Worm (Caenorhabditis elegans) whole organism, young adult: Measurements from ENCODE around the gene C55C3.4.
A peak's percentile ranks its signal among the peaks of the same experiment; 100 is the strongest.

Source experiments
- B0336.3 ChIP-seq: fragments of 200-800 bp; sonication (Bioruptor generic); IDR thresholded peaks from 2 replicates; pipeline ENCODE4 v1.3.6; 2022; ENCODE audit warnings: missing genetic modification characterization, missing compliant biosample characterization
- F39B2.1 ChIP-seq: fragments of 200-800 bp; sonication (Bioruptor generic); IDR thresholded peaks from 2 replicates; pipeline ENCODE4 v1.3.6; 2022; ENCODE audit warnings: missing genetic modification reagents, missing genetic modification characterization, missing compliant biosample characterization
- F49E8.2 ChIP-seq: sonication (generic microtip); optimal IDR thresholded peaks from 3 replicates; lab custom pipeline; 2017; ENCODE audit warnings: missing genetic modification characterization, mild to moderate bottlenecking, missing compliant biosample characterization, antibody characterized with exemption, moderate library complexity; ENCODE audit not compliant: insufficient read depth
- F57C9.4 ChIP-seq: sonication (generic microtip); optimal IDR thresholded peaks from 2 replicates; lab custom pipeline; 2017; ENCODE audit warnings: mild to moderate bottlenecking, missing genetic modification characterization, missing compliant biosample characterization
- T26A5.8 ChIP-seq: sonication (generic microtip); optimal IDR thresholded peaks from 2 replicates; lab custom pipeline; 2016; ENCODE audit warnings: missing genetic modification characterization, missing compliant biosample characterization
- Y79H2A.3 ChIP-seq: fragments of 200-800 bp; sonication (Bioruptor generic); conservative IDR thresholded peaks from 2 replicates; pipeline ENCODE4 v1.3.6; 2022; ENCODE audit warnings: missing genetic modification reagents, missing genetic modification characterization, missing compliant biosample characterization
- Y95B8A.8 ChIP-seq: fragments of 200-800 bp; sonication (Bioruptor generic); IDR thresholded peaks from 2 replicates; pipeline ENCODE4 v1.3.6; 2022; ENCODE audit warnings: missing genetic modification reagents, missing genetic modification characterization, missing compliant biosample characterization
- ZK185.1 ChIP-seq: sonication (generic microtip); optimal IDR thresholded peaks from 2 replicates; lab custom pipeline; 2016; ENCODE audit warnings: mild to moderate bottlenecking, missing genetic modification characterization, missing compliant biosample characterization; ENCODE audit not compliant: poor library complexity, severe bottlenecking
- akir-1 ChIP-seq: fragments of 200-800 bp; sonication (Bioruptor generic); optimal IDR thresholded peaks from 2 replicates; lab custom pipeline; 2018; ENCODE audit warnings: mild to moderate bottlenecking, missing genetic modification characterization, moderate library complexity, missing compliant biosample characterization
- aptf-2 ChIP-seq: fragments of 200-800 bp; sonication (Bioruptor generic); conservative IDR thresholded peaks from 2 replicates; pipeline ENCODE4 v1.3.6; 2022; ENCODE audit warnings: missing genetic modification reagents, missing genetic modification characterization, missing compliant biosample characterization
- ccch-3 ChIP-seq: fragments of 200-800 bp; sonication (Bioruptor generic); optimal IDR thresholded peaks from 2 replicates; lab custom pipeline; 2018; ENCODE audit warnings: mild to moderate bottlenecking, missing genetic modification characterization, missing compliant biosample characterization
- cebp-1 ChIP-seq, 2 experiments: fragments of 200-800 bp in 1 of 2; sonication (Bioruptor generic) in 1 of 2; sonication (generic microtip) in 1 of 2; IDR thresholded peaks in 1 of 2; optimal IDR thresholded peaks in 1 of 2; 2 replicates each; pipeline versions ENCODE4 v1.3.6 to Lab custom; 2017 to 2022; ENCODE audit warnings: missing compliant biosample characterization in 2 of 2, missing genetic modification characterization in 2 of 2, mild to moderate bottlenecking in 1 of 2, missing genetic modification reagents in 1 of 2, moderate library complexity in 1 of 2
- ceh-40 ChIP-seq: fragments of 200-800 bp; sonication (Bioruptor generic); IDR thresholded peaks from 2 replicates; pipeline ENCODE4 v1.3.6; 2022; ENCODE audit warnings: missing genetic modification characterization, missing compliant biosample characterization
- chd-7 ChIP-seq: sonication (generic microtip); optimal IDR thresholded peaks from 2 replicates; lab custom pipeline; 2016; ENCODE audit warnings: mild to moderate bottlenecking, missing genetic modification characterization, moderate library complexity, missing compliant biosample characterization
- dox-1 ChIP-seq: fragments of 200-800 bp; sonication (Bioruptor generic); IDR thresholded peaks from 2 replicates; pipeline ENCODE4 v1.3.6; 2022; ENCODE audit warnings: missing genetic modification reagents, missing genetic modification characterization, missing compliant biosample characterization
- dpff-1 ChIP-seq: sonication (generic microtip); optimal IDR thresholded peaks from 2 replicates; lab custom pipeline; 2017; ENCODE audit warnings: mild to moderate bottlenecking, missing genetic modification characterization, missing compliant biosample characterization
- egl-18 ChIP-seq: fragments of 200-800 bp; sonication (Bioruptor generic); IDR thresholded peaks from 2 replicates; pipeline ENCODE4 v1.3.6; 2022; ENCODE audit warnings: missing genetic modification reagents, missing genetic modification characterization, missing compliant biosample characterization
- egrh-3 ChIP-seq: fragments of 200-800 bp; sonication (Bioruptor generic); IDR thresholded peaks from 2 replicates; pipeline ENCODE4 v1.3.6; 2022; ENCODE audit warnings: missing genetic modification reagents, missing genetic modification characterization, missing compliant biosample characterization
- ekl-4 ChIP-seq: fragments of 200-800 bp; sonication (Bioruptor generic); IDR thresholded peaks from 2 replicates; pipeline ENCODE4 v1.3.6; 2022; ENCODE audit warnings: missing genetic modification reagents, missing genetic modification characterization, missing compliant biosample characterization
- gei-17 ChIP-seq: fragments of 200-800 bp; sonication (Bioruptor generic); optimal IDR thresholded peaks from 2 replicates; lab custom pipeline; 2018; ENCODE audit warnings: mild to moderate bottlenecking, missing genetic modification characterization, missing compliant biosample characterization
- hlh-12 ChIP-seq: sonication (generic microtip); optimal IDR thresholded peaks from 2 replicates; lab custom pipeline; 2016; ENCODE audit warnings: missing genetic modification characterization, missing compliant biosample characterization
- lag-1 ChIP-seq: fragments of 200-800 bp; sonication (Bioruptor generic); IDR thresholded peaks from 2 replicates; pipeline ENCODE4 v1.3.6; 2022; ENCODE audit warnings: missing genetic modification reagents, missing genetic modification characterization, missing compliant biosample characterization
- let-526 ChIP-seq: fragments of 200-800 bp; sonication (Bioruptor generic); IDR thresholded peaks from 2 replicates; pipeline ENCODE4 v1.3.6; 2022; ENCODE audit warnings: missing genetic modification reagents, missing genetic modification characterization, missing compliant biosample characterization
- let-607 ChIP-seq, 2 experiments: fragments of 200-800 bp in 1 of 2; sonication (Bioruptor generic) in 1 of 2; sonication (generic microtip) in 1 of 2; optimal IDR thresholded peaks; 2 replicates each; lab custom pipeline; 2016 to 2018; ENCODE audit warnings: mild to moderate bottlenecking in 2 of 2, missing compliant biosample characterization in 2 of 2, missing genetic modification characterization in 2 of 2, moderate library complexity in 2 of 2, missing genotype in 1 of 2
- lin-54 ChIP-seq: fragments of 200-800 bp; sonication (Bioruptor generic); optimal IDR thresholded peaks from 2 replicates; lab custom pipeline; 2018; ENCODE audit warnings: mild to moderate bottlenecking, missing genetic modification characterization, missing compliant biosample characterization
- lir-1 ChIP-seq: fragments of 200-800 bp; sonication (Bioruptor generic); conservative IDR thresholded peaks from 2 replicates; pipeline ENCODE4 v1.3.6; 2022; ENCODE audit warnings: missing genetic modification reagents, missing genetic modification characterization, missing compliant biosample characterization
- madf-10 ChIP-seq: sonication (generic microtip); optimal IDR thresholded peaks from 2 replicates; lab custom pipeline; 2016; ENCODE audit warnings: mild to moderate bottlenecking, missing genetic modification characterization, missing compliant biosample characterization
- madf-3 ChIP-seq: fragments of 200-800 bp; sonication (Bioruptor generic); IDR thresholded peaks from 2 replicates; pipeline ENCODE4 v1.3.6; 2022; ENCODE audit warnings: missing genetic modification reagents, missing genetic modification characterization, missing compliant biosample characterization
- mxl-1 ChIP-seq: sonication (generic microtip); optimal IDR thresholded peaks from 2 replicates; lab custom pipeline; 2016; ENCODE audit warnings: missing genetic modification characterization, missing compliant biosample characterization
- nfya-1 ChIP-seq: sonication (generic microtip); optimal IDR thresholded peaks from 2 replicates; lab custom pipeline; 2017; ENCODE audit warnings: antibody characterized with exemption, missing compliant biosample characterization, missing genetic modification characterization, borderline replicate concordance; ENCODE audit not compliant: insufficient read depth
- nfyb-1 ChIP-seq: fragments of 200-800 bp; sonication (Bioruptor generic); IDR thresholded peaks from 2 replicates; pipeline ENCODE4 v1.3.6; 2022; ENCODE audit warnings: missing genetic modification reagents, missing genetic modification characterization, missing compliant biosample characterization
- nhr-27 ChIP-seq: fragments of 200-800 bp; sonication (Bioruptor generic); optimal IDR thresholded peaks from 2 replicates; lab custom pipeline; 2018; ENCODE audit warnings: mild to moderate bottlenecking, missing genetic modification characterization, moderate library complexity, missing compliant biosample characterization
- nhr-80 ChIP-seq: sonication (generic microtip); optimal IDR thresholded peaks from 2 replicates; lab custom pipeline; 2016; ENCODE audit warnings: missing genetic modification characterization, missing compliant biosample characterization
- pbrm-1 ChIP-seq: fragments of 200-800 bp; sonication (Bioruptor generic); IDR thresholded peaks from 2 replicates; pipeline ENCODE4 v1.3.6; 2022; ENCODE audit warnings: missing genetic modification reagents, missing genetic modification characterization, missing compliant biosample characterization
- pha-4 ChIP-seq: fragments of 150-350 bp; sonication (generic microtip); optimal IDR thresholded peaks from 2 replicates; lab custom pipeline; 2014; ENCODE audit warnings: missing biosample characterization, missing genetic modification reagents, missing genetic modification characterization
- repo-1 ChIP-seq: sonication (generic microtip); optimal IDR thresholded peaks from 2 replicates; lab custom pipeline; 2017; ENCODE audit warnings: mild to moderate bottlenecking, missing genetic modification characterization, missing compliant biosample characterization
- rpc-1 ChIP-seq, 2 experiments: fragments of 150-350 bp in 1 of 2; sonication (generic microtip) in 1 of 2; optimal IDR thresholded peaks; 2 replicates each; lab custom pipeline; 2014 to 2018; ENCODE audit warnings: missing biosample characterization in 1 of 2, missing genetic modification characterization in 1 of 2, missing genetic modification reagents in 1 of 2, missing genotype in 1 of 2
- snpc-1.1 ChIP-seq: sonication (generic microtip); optimal IDR thresholded peaks from 2 replicates; lab custom pipeline; 2017; ENCODE audit warnings: missing genetic modification characterization, mild to moderate bottlenecking, missing compliant biosample characterization, antibody characterized with exemption, moderate library complexity, missing genotype, missing genetic modification reagents; ENCODE audit not compliant: insufficient read depth
- snpc-4 ChIP-seq, 5 experiments: fragments of 150-350 bp in 1 of 5; sonication (generic microtip) in 4 of 5; optimal IDR thresholded peaks; 2 replicates each; lab custom pipeline; 2014 to 2018; ENCODE audit warnings: missing genetic modification characterization in 5 of 5, missing biosample characterization in 3 of 5, antibody characterized with exemption in 2 of 5, mild to moderate bottlenecking in 2 of 5, missing compliant biosample characterization in 2 of 5, missing genotype in 2 of 5, moderate library complexity in 2 of 5, missing genetic modification reagents in 1 of 5
- sptf-2 ChIP-seq: fragments of 200-800 bp; sonication (Bioruptor generic); optimal IDR thresholded peaks from 2 replicates; lab custom pipeline; 2018; ENCODE audit warnings: mild to moderate bottlenecking, missing genetic modification characterization, missing compliant biosample characterization
- tbx-9 ChIP-seq: sonication (generic microtip); optimal IDR thresholded peaks from 2 replicates; lab custom pipeline; 2016; ENCODE audit warnings: borderline replicate concordance, missing genetic modification characterization, inconsistent platforms, missing compliant biosample characterization
- zfh-2 ChIP-seq: fragments of 200-800 bp; sonication (Bioruptor generic); conservative IDR thresholded peaks from 2 replicates; pipeline ENCODE4 v1.3.6; 2022; ENCODE audit warnings: missing genetic modification reagents, missing genetic modification characterization, missing compliant biosample characterization
- zim-3 ChIP-seq: sonication (generic microtip); optimal IDR thresholded peaks from 2 replicates; lab custom pipeline; 2017; ENCODE audit warnings: mild to moderate bottlenecking, missing genetic modification characterization, moderate library complexity, missing compliant biosample characterization
- ztf-18 ChIP-seq: sonication (generic microtip); optimal IDR thresholded peaks from 2 replicates; lab custom pipeline; 2016; ENCODE audit warnings: missing genotype, mild to moderate bottlenecking, missing genetic modification characterization, missing compliant biosample characterization
- ztf-25 ChIP-seq: fragments of 200-800 bp; sonication (Bioruptor generic); IDR thresholded peaks from 2 replicates; pipeline ENCODE4 v1.3.6; 2022; ENCODE audit warnings: missing genetic modification reagents, missing genetic modification characterization, missing compliant biosample characterization
- ztf-26 ChIP-seq: sonication (generic microtip); optimal IDR thresholded peaks from 2 replicates; lab custom pipeline; 2017; ENCODE audit warnings: missing genetic modification characterization, missing compliant biosample characterization
- ztf-28 ChIP-seq: fragments of 200-800 bp; sonication (Bioruptor generic); IDR thresholded peaks from 2 replicates; pipeline ENCODE4 v1.3.6; 2022; ENCODE audit warnings: missing genetic modification reagents, missing genetic modification characterization, missing compliant biosample characterization

Gene C55C3.4

DNA sequence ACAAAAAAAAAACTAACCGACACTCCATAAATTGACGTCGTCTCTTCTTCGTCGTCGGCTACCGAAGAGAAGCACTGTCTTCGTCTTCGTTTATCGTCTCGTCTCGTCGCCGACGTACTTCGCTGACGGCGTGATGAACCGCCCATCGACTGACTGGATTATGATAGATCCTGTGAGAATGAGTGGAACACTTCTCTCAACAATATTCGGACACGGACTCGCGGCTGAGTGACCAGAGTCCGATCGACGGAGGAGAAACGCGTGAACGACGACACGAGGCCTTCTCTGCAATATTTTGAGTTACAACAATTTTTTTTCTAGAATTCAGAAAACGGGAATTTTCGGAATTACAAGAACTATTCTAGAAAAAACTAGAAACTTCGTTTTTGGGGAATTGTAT, 17.7 kb downstream of the C55C3.4 start, which contains the start of gene skn-1:
TSS of gene skn-1 (minus strand) at position 146 of the 400 bp plus-strand sequence.
- 0 out of 2 replicates have a peak, but pooled peaks have one; percentile 20 for TF ChIP-seq cebp-1 (GFP tag; IDR thresholded peaks at IDR 0.05; lab: Robert Waterston, UW)
- peak; percentile 13 for TF ChIP-seq cebp-1 (tag; optimal IDR thresholded peaks at IDR 0.05; lab: Kevin White, UChicago)
- no peak for TF ChIP-seq ztf-18 (tag; lab: Kevin White, UChicago)
- TF ChIP-seq B0336.3 (GFP tag; lab: Robert Waterston, UW) = peak; percentile 26; the same call in 1 of the 2 replicates
- TF ChIP-seq nfya-1 = no peak
- TF ChIP-seq ztf-28 (GFP tag; lab: Robert Waterston, UW) = no peak
- no peak for TF ChIP-seq lir-1 (GFP tag; lab: Robert Waterston, UW)
- no peak for TF ChIP-seq madf-10 (tag; lab: Kevin White, UChicago)
- TF ChIP-seq dpff-1 (tag; lab: Kevin White, UChicago) = no peak
- no peak for TF ChIP-seq sptf-2 (GFP tag; lab: Kevin White, UChicago)
- TF ChIP-seq mxl-1 (tag; lab: Kevin White, UChicago) = no peak
- TF ChIP-seq gei-17 (GFP tag; lab: Kevin White, UChicago) = no peak
- no peak for TF ChIP-seq rpc-1 (optimal IDR thresholded peaks at IDR 0.05; lab: Kevin White, UChicago)
- no peak for TF ChIP-seq rpc-1 (tag; optimal IDR thresholded peaks at IDR 0.05; lab: Kevin White, UChicago)
- TF ChIP-seq F57C9.4 (tag; lab: Kevin White, UChicago) = no peak
- TF ChIP-seq aptf-2 (GFP tag; lab: Robert Waterston, UW) = no peak
- peak; percentile 76; the same call in 1 of the 2 replicates for TF ChIP-seq nfyb-1 (GFP tag; lab: Robert Waterston, UW)
- no peak for TF ChIP-seq tbx-9 (tag; lab: Kevin White, UChicago)
- no peak for TF ChIP-seq ZK185.1
- no peak for TF ChIP-seq hlh-12 (tag; lab: Kevin White, UChicago)
- no peak for TF ChIP-seq snpc-1.1 (tag; lab: Kevin White, UChicago)
- 0 out of 2 replicates have a peak, but pooled peaks have one; percentile 32 for TF ChIP-seq madf-3
- TF ChIP-seq Y95B8A.8 (GFP tag; lab: Robert Waterston, UW) = no peak
- TF ChIP-seq lin-54 = peak; percentile 13
- TF ChIP-seq zim-3 (tag; lab: Kevin White, UChicago) = no peak
- no peak for TF ChIP-seq Y79H2A.3 (GFP tag; lab: Robert Waterston, UW)
- no peak for TF ChIP-seq ccch-3
- no peak for TF ChIP-seq snpc-4 (GFP tag; optimal IDR thresholded peaks at IDR 0.05; lab: Kevin White, UChicago)
- no peak for TF ChIP-seq snpc-4 (tag; optimal IDR thresholded peaks at IDR 0.05; lab: Kevin White, UChicago)
- TF ChIP-seq chd-7 (tag; lab: Kevin White, UChicago) = no peak
- peak; percentile 52 for TF ChIP-seq repo-1 (tag; lab: Kevin White, UChicago)
- no peak for TF ChIP-seq ceh-40 (GFP tag; lab: Robert Waterston, UW)
- TF ChIP-seq pha-4 = no peak
- TF ChIP-seq lag-1 (GFP tag; lab: Robert Waterston, UW) = no peak
- no peak for TF ChIP-seq dox-1 (GFP tag; lab: Robert Waterston, UW)
- no peak for TF ChIP-seq F49E8.2 (tag; lab: Kevin White, UChicago)
- no peak for TF ChIP-seq ztf-25 (GFP tag; lab: Robert Waterston, UW)
- 0 out of 2 replicates have a peak, but pooled peaks have one; percentile 12 for TF ChIP-seq zfh-2
- TF ChIP-seq ztf-26 (tag; lab: Kevin White, UChicago) = no peak
- TF ChIP-seq let-526 = 0 out of 2 replicates have a peak, but pooled peaks have one; percentile 21

DNA sequence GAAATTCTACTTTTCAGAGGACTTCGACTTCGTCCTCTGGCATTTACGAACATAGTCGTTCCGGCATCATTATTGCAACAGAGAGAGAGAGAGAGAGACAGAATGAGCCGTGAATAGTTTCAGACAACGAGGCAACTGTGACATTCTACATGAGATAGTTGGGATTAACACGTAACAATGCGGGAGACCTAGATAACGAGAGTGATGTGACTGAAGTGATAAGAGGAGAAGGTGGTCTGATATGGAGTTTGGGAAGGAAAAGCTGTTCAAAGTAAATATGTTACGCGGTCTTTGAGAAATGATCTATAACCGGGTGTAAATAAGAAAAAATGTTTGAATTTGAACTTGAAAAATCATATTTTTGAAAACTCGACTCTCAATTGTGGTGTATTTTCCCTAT, 18.5 kb downstream of the C55C3.4 start:
- no peak for TF ChIP-seq T26A5.8 (tag; lab: Kevin White, UChicago)
- no peak for TF ChIP-seq F39B2.1 (GFP tag; lab: Robert Waterston, UW)
- TF ChIP-seq nhr-80 (tag; lab: Kevin White, UChicago) = peak; percentile 48
- TF ChIP-seq egl-18 (GFP tag; lab: Robert Waterston, UW) = no peak
- no peak for TF ChIP-seq snpc-4 (GFP tag; optimal IDR thresholded peaks at IDR 0.05; lab: Kevin White, UChicago)
- no peak for TF ChIP-seq snpc-4 (tag; optimal IDR thresholded peaks at IDR 0.05; lab: Kevin White, UChicago)
- no peak for TF ChIP-seq repo-1 (tag; lab: Kevin White, UChicago)
- TF ChIP-seq egrh-3 = no peak
- no peak for TF ChIP-seq pbrm-1 (GFP tag; lab: Robert Waterston, UW)
- no peak for TF ChIP-seq akir-1 (GFP tag; lab: Kevin White, UChicago)
- 0 out of 2 replicates have a peak, but pooled peaks have one; percentile 22 for TF ChIP-seq ekl-4 (GFP tag; lab: Robert Waterston, UW)
- TF ChIP-seq nhr-27 (tag; lab: Kevin White, UChicago) = no peak
- TF ChIP-seq let-607 (tag; optimal IDR thresholded peaks at IDR 0.05; lab: Kevin White, UChicago) = no peak
- peak; percentile 43; the same call in 1 of the 2 replicates for TF ChIP-seq nfyb-1 (GFP tag; lab: Robert Waterston, UW)
